Worm (Caenorhabditis elegans) whole organism, mixed stage, embryonic: Measurements from ENCODE around the gene his-71.

Experiments
- M03D4.4 ChIP-seq: sonication (generic microtip); optimal IDR thresholded peaks from 2 replicates; lab custom pipeline; 2017; ENCODE audit warnings: mild to moderate bottlenecking, missing genetic modification characterization, missing compliant biosample characterization
- blmp-1 ChIP-seq: fragments of 150-350 bp; optimal IDR thresholded peaks from 2 replicates; lab custom pipeline; 2014; ENCODE audit warnings: missing biosample characterization, missing genetic modification characterization
- ces-1 ChIP-seq: fragments of 150-350 bp; optimal IDR thresholded peaks from 2 replicates; lab custom pipeline; 2014; ENCODE audit warnings: missing biosample characterization, missing genetic modification reagents, missing genetic modification characterization
- elt-1 ChIP-seq: sonication (generic microtip); optimal IDR thresholded peaks from 2 replicates; lab custom pipeline; 2017; ENCODE audit warnings: missing genetic modification characterization, mild to moderate bottlenecking, missing compliant biosample characterization, antibody characterized with exemption, moderate library complexity, borderline replicate concordance; ENCODE audit not compliant: insufficient read depth
- hlh-1 ChIP-seq: fragments of 150-350 bp; optimal IDR thresholded peaks from 2 replicates; lab custom pipeline; 2014; ENCODE audit warnings: missing biosample characterization, missing genetic modification reagents, missing genetic modification characterization
- lin-13 ChIP-seq: fragments of 150-350 bp; optimal IDR thresholded peaks from 2 replicates; lab custom pipeline; 2014; ENCODE audit warnings: missing biosample characterization, missing genetic modification characterization
- mls-2 ChIP-seq: sonication (generic microtip); optimal IDR thresholded peaks from 2 replicates; lab custom pipeline; 2016; ENCODE audit warnings: mild to moderate bottlenecking, missing genetic modification characterization, moderate library complexity, missing compliant biosample characterization
- nhr-237 ChIP-seq: fragments of 150-350 bp; optimal IDR thresholded peaks from 2 replicates; lab custom pipeline; 2014; ENCODE audit warnings: missing biosample characterization, missing genetic modification characterization
- nhr-28 ChIP-seq: fragments of 150-350 bp; optimal IDR thresholded peaks from 2 replicates; lab custom pipeline; 2014; ENCODE audit warnings: missing biosample characterization, missing genetic modification characterization
- nhr-76 ChIP-seq: sonication (generic microtip); optimal IDR thresholded peaks from 2 replicates; lab custom pipeline; 2017; ENCODE audit warnings: missing biosample characterization, missing genetic modification characterization
- snpc-4 ChIP-seq: fragments of 150-350 bp; optimal IDR thresholded peaks from 2 replicates; lab custom pipeline; 2014; ENCODE audit warnings: missing biosample characterization, missing genetic modification characterization
- unc-39 ChIP-seq: fragments of 150-350 bp; optimal IDR thresholded peaks from 2 replicates; lab custom pipeline; 2014; ENCODE audit warnings: missing biosample characterization, missing genetic modification characterization
- unc-62 ChIP-seq: fragments of 150-350 bp; optimal IDR thresholded peaks from 2 replicates; lab custom pipeline; 2014; ENCODE audit warnings: missing biosample characterization, missing genetic modification reagents, missing genetic modification characterization
- ztf-11 ChIP-seq: fragments of 150-350 bp; optimal IDR thresholded peaks from 2 replicates; lab custom pipeline; 2014; ENCODE audit warnings: missing biosample characterization, missing genetic modification characterization

DNA sequence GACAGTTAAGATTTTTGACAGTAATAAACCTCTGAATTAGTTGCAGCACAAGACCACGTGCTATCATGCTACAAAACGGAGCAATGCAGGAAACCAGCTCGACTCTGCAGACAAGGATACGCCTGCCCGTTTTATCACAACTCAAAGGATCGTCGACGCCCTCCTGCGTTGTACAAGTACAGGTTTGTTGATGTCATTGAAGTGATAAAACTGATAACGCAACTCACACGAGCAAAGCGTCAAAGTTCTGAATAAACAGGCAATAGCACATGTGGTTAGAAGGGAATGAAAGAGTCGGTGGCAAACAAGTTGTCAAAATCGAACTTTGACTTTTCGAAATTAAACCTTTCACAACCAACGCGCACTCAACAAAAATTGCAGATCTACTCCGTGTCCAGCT lies 40.9 kb upstream of the his-71 start:
- TF ChIP-seq nhr-237 (no peak), ces-1 (GFP tag; lab: Kevin White, UChicago) (no peak), blmp-1 (tag; lab: Kevin White, UChicago) (no peak), mls-2 (tag; lab: Kevin White, UChicago) (no peak), nhr-76 (no peak), snpc-4 (no peak), hlh-1 (tag; lab: Kevin White, UChicago) (no peak), unc-39 (no peak), M03D4.4 (no peak), lin-13 (tag; lab: Kevin White, UChicago) (no peak), unc-62 (GFP tag; lab: Kevin White, UChicago) (no peak), ztf-11 (tag; lab: Kevin White, UChicago) (no peak), elt-1 (tag; lab: Kevin White, UChicago) (no peak), nhr-28 (tag; lab: Kevin White, UChicago) (no peak)
